Worm (Caenorhabditis elegans) whole organism, mixed stage, embryonic: ENCODE data around the gene srz-59.

Source experiments
- blmp-1 ChIP-seq: fragments of 150-350 bp; optimal IDR thresholded peaks from 2 replicates; lab custom pipeline; 2014; ENCODE audit warnings: missing biosample characterization, missing genetic modification characterization
- ceh-39 ChIP-seq: fragments of 150-350 bp; optimal IDR thresholded peaks from 2 replicates; lab custom pipeline; 2014; ENCODE audit warnings: missing biosample characterization, missing genetic modification characterization
- ceh-43 ChIP-seq: fragments of 200-800 bp; sonication (Bioruptor generic); optimal IDR thresholded peaks from 2 replicates; lab custom pipeline; 2018; ENCODE audit warnings: mild to moderate bottlenecking, missing genetic modification characterization, moderate library complexity, missing compliant biosample characterization
- elt-3 ChIP-seq: fragments of 150-350 bp; optimal IDR thresholded peaks from 2 replicates; lab custom pipeline; 2014; ENCODE audit warnings: missing biosample characterization, missing genetic modification characterization
- lin-32 ChIP-seq: fragments of 200-800 bp; sonication (Bioruptor generic); optimal IDR thresholded peaks from 2 replicates; lab custom pipeline; 2018; ENCODE audit warnings: mild to moderate bottlenecking, missing genetic modification characterization, missing compliant biosample characterization
- lsy-2 ChIP-seq: fragments of 150-350 bp; optimal IDR thresholded peaks from 2 replicates; lab custom pipeline; 2014; ENCODE audit warnings: missing biosample characterization, missing genetic modification characterization
- nhr-12 ChIP-seq: fragments of 150-350 bp; optimal IDR thresholded peaks from 2 replicates; lab custom pipeline; 2014; ENCODE audit warnings: missing biosample characterization, missing genetic modification characterization
- nhr-237 ChIP-seq: fragments of 150-350 bp; optimal IDR thresholded peaks from 2 replicates; lab custom pipeline; 2014; ENCODE audit warnings: missing biosample characterization, missing genetic modification characterization
- nhr-28 ChIP-seq: fragments of 150-350 bp; optimal IDR thresholded peaks from 2 replicates; lab custom pipeline; 2014; ENCODE audit warnings: missing biosample characterization, missing genetic modification characterization
- nhr-76 ChIP-seq: sonication (generic microtip); optimal IDR thresholded peaks from 2 replicates; lab custom pipeline; 2017; ENCODE audit warnings: missing biosample characterization, missing genetic modification characterization
- sem-2 ChIP-seq: fragments of 200-800 bp; sonication (Bioruptor generic); optimal IDR thresholded peaks from 2 replicates; lab custom pipeline; 2018; ENCODE audit warnings: mild to moderate bottlenecking, missing genetic modification characterization, missing compliant biosample characterization
- unc-39 ChIP-seq: fragments of 150-350 bp; optimal IDR thresholded peaks from 2 replicates; lab custom pipeline; 2014; ENCODE audit warnings: missing biosample characterization, missing genetic modification characterization
- unc-62 ChIP-seq: fragments of 150-350 bp; optimal IDR thresholded peaks from 2 replicates; lab custom pipeline; 2014; ENCODE audit warnings: missing biosample characterization, missing genetic modification reagents, missing genetic modification characterization

ce11 chrIV:14082956-14083355 lies 48.9 kb upstream of the srz-59 start:
- TF ChIP-seq blmp-1 (tag; lab: Kevin White, UChicago): no peak
- no peak for TF ChIP-seq ceh-43 (GFP tag; lab: Kevin White, UChicago)
- no peak for TF ChIP-seq nhr-28 (tag; lab: Kevin White, UChicago)
- no peak for TF ChIP-seq lsy-2 (tag; lab: Kevin White, UChicago)
- TF ChIP-seq nhr-76 (tag; lab: Kevin White, UChicago): no peak
- TF ChIP-seq nhr-12 (tag; lab: Kevin White, UChicago): no peak
- TF ChIP-seq unc-39 (tag; lab: Kevin White, UChicago): no peak
- no peak for TF ChIP-seq sem-2 (GFP tag; lab: Kevin White, UChicago)
- no peak for TF ChIP-seq lin-32
- no peak for TF ChIP-seq unc-62 (GFP tag; lab: Kevin White, UChicago)
- no peak for TF ChIP-seq ceh-39 (tag; lab: Kevin White, UChicago)
- no peak for TF ChIP-seq nhr-237
- no peak for TF ChIP-seq elt-3 (tag; lab: Kevin White, UChicago)
